Worm (Caenorhabditis elegans) whole organism, mixed stage, embryonic: ENCODE data around the gene C18H7.6.

ENCODE experiments used
- M03D4.4 ChIP-seq: sonication (generic microtip); optimal IDR thresholded peaks from 2 replicates; lab custom pipeline; 2017; ENCODE audit warnings: mild to moderate bottlenecking, missing genetic modification characterization, missing compliant biosample characterization
- bed-3 ChIP-seq: fragments of 200-800 bp; sonication (Bioruptor generic); optimal IDR thresholded peaks from 3 replicates; lab custom pipeline; 2018; ENCODE audit warnings: mild to moderate bottlenecking, missing genetic modification characterization, moderate library complexity, missing compliant biosample characterization
- blmp-1 ChIP-seq: fragments of 150-350 bp; optimal IDR thresholded peaks from 2 replicates; lab custom pipeline; 2014; ENCODE audit warnings: missing biosample characterization, missing genetic modification characterization
- ceh-39 ChIP-seq: fragments of 150-350 bp; optimal IDR thresholded peaks from 2 replicates; lab custom pipeline; 2014; ENCODE audit warnings: missing biosample characterization, missing genetic modification characterization
- ces-1 ChIP-seq: fragments of 150-350 bp; optimal IDR thresholded peaks from 2 replicates; lab custom pipeline; 2014; ENCODE audit warnings: missing biosample characterization, missing genetic modification reagents, missing genetic modification characterization
- cnd-1 ChIP-seq: fragments of 200-800 bp; sonication (Bioruptor generic); optimal IDR thresholded peaks from 2 replicates; lab custom pipeline; 2018; ENCODE audit warnings: mild to moderate bottlenecking, missing genetic modification characterization, missing compliant biosample characterization
- drap-1 ChIP-seq: fragments of 200-800 bp; sonication (Bioruptor generic); optimal IDR thresholded peaks from 3 replicates; lab custom pipeline; 2018; ENCODE audit warnings: mild to moderate bottlenecking, missing genetic modification characterization, missing compliant biosample characterization
- elt-3 ChIP-seq: fragments of 150-350 bp; optimal IDR thresholded peaks from 2 replicates; lab custom pipeline; 2014; ENCODE audit warnings: missing biosample characterization, missing genetic modification characterization
- flh-1 ChIP-seq: fragments of 200-800 bp; sonication (Bioruptor generic); optimal IDR thresholded peaks from 2 replicates; lab custom pipeline; 2018; ENCODE audit warnings: mild to moderate bottlenecking, missing genetic modification characterization, moderate library complexity, missing compliant biosample characterization
- ham-2 ChIP-seq: fragments of 200-800 bp; sonication (Bioruptor generic); optimal IDR thresholded peaks from 2 replicates; lab custom pipeline; 2018; ENCODE audit warnings: mild to moderate bottlenecking, missing genetic modification characterization, missing compliant biosample characterization
- hlh-1 ChIP-seq: fragments of 150-350 bp; optimal IDR thresholded peaks from 2 replicates; lab custom pipeline; 2014; ENCODE audit warnings: missing biosample characterization, missing genetic modification reagents, missing genetic modification characterization
- lin-13 ChIP-seq: fragments of 150-350 bp; optimal IDR thresholded peaks from 2 replicates; lab custom pipeline; 2014; ENCODE audit warnings: missing biosample characterization, missing genetic modification characterization
- lin-32 ChIP-seq: fragments of 200-800 bp; sonication (Bioruptor generic); optimal IDR thresholded peaks from 2 replicates; lab custom pipeline; 2018; ENCODE audit warnings: mild to moderate bottlenecking, missing genetic modification characterization, missing compliant biosample characterization
- lsy-2 ChIP-seq: fragments of 150-350 bp; optimal IDR thresholded peaks from 2 replicates; lab custom pipeline; 2014; ENCODE audit warnings: missing biosample characterization, missing genetic modification characterization
- mab-5 ChIP-seq: fragments of 150-350 bp; optimal IDR thresholded peaks from 2 replicates; lab custom pipeline; 2014; ENCODE audit warnings: missing biosample characterization, missing genetic modification characterization
- mep-1 ChIP-seq: fragments of 150-350 bp; optimal IDR thresholded peaks from 2 replicates; lab custom pipeline; 2017; ENCODE audit warnings: missing biosample characterization, missing genetic modification reagents, missing genetic modification characterization, inconsistent platforms
- mls-2 ChIP-seq: sonication (generic microtip); optimal IDR thresholded peaks from 2 replicates; lab custom pipeline; 2016; ENCODE audit warnings: mild to moderate bottlenecking, missing genetic modification characterization, moderate library complexity, missing compliant biosample characterization
- nhr-12 ChIP-seq: fragments of 150-350 bp; optimal IDR thresholded peaks from 2 replicates; lab custom pipeline; 2014; ENCODE audit warnings: missing biosample characterization, missing genetic modification characterization
- nhr-2 ChIP-seq: fragments of 150-350 bp; optimal IDR thresholded peaks from 2 replicates; lab custom pipeline; 2014; ENCODE audit warnings: missing biosample characterization, missing genetic modification characterization
- nhr-237 ChIP-seq: fragments of 150-350 bp; optimal IDR thresholded peaks from 2 replicates; lab custom pipeline; 2014; ENCODE audit warnings: missing biosample characterization, missing genetic modification characterization
- nhr-76 ChIP-seq: sonication (generic microtip); optimal IDR thresholded peaks from 2 replicates; lab custom pipeline; 2017; ENCODE audit warnings: missing biosample characterization, missing genetic modification characterization
- pha-4 ChIP-seq: fragments of 150-350 bp; optimal IDR thresholded peaks from 2 replicates; lab custom pipeline; 2018; ENCODE audit warnings: missing biosample characterization, missing genetic modification reagents, missing genetic modification characterization
- sem-2 ChIP-seq: fragments of 200-800 bp; sonication (Bioruptor generic); optimal IDR thresholded peaks from 2 replicates; lab custom pipeline; 2018; ENCODE audit warnings: mild to moderate bottlenecking, missing genetic modification characterization, missing compliant biosample characterization
- snpc-4 ChIP-seq: fragments of 150-350 bp; optimal IDR thresholded peaks from 2 replicates; lab custom pipeline; 2014; ENCODE audit warnings: missing biosample characterization, missing genetic modification characterization
- sptf-1 ChIP-seq: sonication (generic microtip); optimal IDR thresholded peaks from 2 replicates; lab custom pipeline; 2017; ENCODE audit warnings: mild to moderate bottlenecking, missing genetic modification characterization, moderate library complexity, missing compliant biosample characterization
- tbx-8 ChIP-seq: fragments of 200-800 bp; sonication (Bioruptor generic); optimal IDR thresholded peaks from 2 replicates; lab custom pipeline; 2018; ENCODE audit warnings: mild to moderate bottlenecking, missing genetic modification characterization, moderate library complexity, missing compliant biosample characterization
- unc-39 ChIP-seq: fragments of 150-350 bp; optimal IDR thresholded peaks from 2 replicates; lab custom pipeline; 2014; ENCODE audit warnings: missing biosample characterization, missing genetic modification characterization
- unc-62 ChIP-seq: fragments of 150-350 bp; optimal IDR thresholded peaks from 2 replicates; lab custom pipeline; 2014; ENCODE audit warnings: missing biosample characterization, missing genetic modification reagents, missing genetic modification characterization
- zip-8 ChIP-seq: fragments of 150-350 bp; optimal IDR thresholded peaks from 2 replicates; lab custom pipeline; 2014; ENCODE audit warnings: missing biosample characterization, missing genetic modification characterization
- ztf-11 ChIP-seq: fragments of 150-350 bp; optimal IDR thresholded peaks from 2 replicates; lab custom pipeline; 2014; ENCODE audit warnings: missing biosample characterization, missing genetic modification characterization

The C18H7.6 gene

ce11 chrIV:592382-592781, at the start of gene C18H7.6:
Gene C18H7.6 (minus strand): TSS chrIV:592485.
- TF ChIP-seq ham-2 (GFP tag; lab: Kevin White, UChicago): no peak

ce11 chrIV:639167-639566, 46.9 kb upstream of the C18H7.6 start:
- no peak for TF ChIP-seq snpc-4 (tag; lab: Kevin White, UChicago)
- no peak for TF ChIP-seq mls-2 (tag; lab: Kevin White, UChicago)
- no peak for TF ChIP-seq flh-1 (GFP tag; lab: Kevin White, UChicago)
- TF ChIP-seq nhr-2 (tag; lab: Kevin White, UChicago): no peak
- no peak for TF ChIP-seq unc-62 (GFP tag; lab: Kevin White, UChicago)
- TF ChIP-seq nhr-12 (tag; lab: Kevin White, UChicago): no peak
- no peak for TF ChIP-seq ces-1 (GFP tag; lab: Kevin White, UChicago)
- no peak for TF ChIP-seq nhr-76 (tag; lab: Kevin White, UChicago)
- TF ChIP-seq unc-39 (tag; lab: Kevin White, UChicago): no peak
- TF ChIP-seq bed-3 (GFP tag; lab: Kevin White, UChicago): no peak
- TF ChIP-seq mab-5 (tag; lab: Kevin White, UChicago): no peak
- TF ChIP-seq pha-4 (tag; lab: Kevin White, UChicago): no peak
- TF ChIP-seq tbx-8 (GFP tag; lab: Kevin White, UChicago): no peak
- TF ChIP-seq sem-2 (GFP tag; lab: Kevin White, UChicago): no peak
- no peak for TF ChIP-seq M03D4.4
- no peak for TF ChIP-seq ztf-11 (tag; lab: Kevin White, UChicago)
- no peak for TF ChIP-seq lin-13 (tag; lab: Kevin White, UChicago)

ce11 chrIV:633565-633964, 41.3 kb upstream of the C18H7.6 start:
- TF ChIP-seq nhr-76 (tag; lab: Kevin White, UChicago) (no peak), ham-2 (GFP tag; lab: Kevin White, UChicago) (no peak), blmp-1 (tag; lab: Kevin White, UChicago) (no peak), pha-4 (tag; lab: Kevin White, UChicago) (no peak), unc-62 (GFP tag; lab: Kevin White, UChicago) (no peak), snpc-4 (tag; lab: Kevin White, UChicago) (no peak), elt-3 (tag; lab: Kevin White, UChicago) (no peak), zip-8 (no peak), flh-1 (GFP tag; lab: Kevin White, UChicago) (no peak), ceh-39 (tag; lab: Kevin White, UChicago) (no peak)
- TF ChIP-seq, all 35 proteins: peak for 0

- TF ChIP-seq drap-1 (no peak), unc-39 (tag; lab: Kevin White, UChicago) (no peak), cnd-1 (no peak), pha-4 (tag; lab: Kevin White, UChicago) (no peak), snpc-4 (tag; lab: Kevin White, UChicago) (no peak), nhr-12 (tag; lab: Kevin White, UChicago) (no peak)
Measured at ce11 chrIV:631869-632268, 39.6 kb upstream of the C18H7.6 start.

- TF ChIP-seq nhr-2 (tag; lab: Kevin White, UChicago) (no peak), ces-1 (GFP tag; lab: Kevin White, UChicago) (no peak), mep-1 (tag; lab: Kevin White, UChicago) (no peak), unc-39 (tag; lab: Kevin White, UChicago) (no peak), bed-3 (GFP tag; lab: Kevin White, UChicago) (no peak), ztf-11 (tag; lab: Kevin White, UChicago) (no peak), zip-8 (no peak), hlh-1 (tag; lab: Kevin White, UChicago) (no peak), pha-4 (tag; lab: Kevin White, UChicago) (no peak), mab-5 (tag; lab: Kevin White, UChicago) (no peak), snpc-4 (tag; lab: Kevin White, UChicago) (no peak)
- TF ChIP-seq, all 35 proteins: peak for 0
Measured at ce11 chrIV:630598-630997, 38.3 kb upstream of the C18H7.6 start.

ce11 chrIV:627237-627636, 35.0 kb upstream of the C18H7.6 start, which contains the start of gene nhr-76:
Gene nhr-76 (plus strand): TSS chrIV:627537.
- TF ChIP-seq sptf-1 (tag; lab: Kevin White, UChicago) (no peak), tbx-8 (GFP tag; lab: Kevin White, UChicago) (no peak), unc-62 (GFP tag; lab: Kevin White, UChicago) (no peak), lin-32 (GFP tag; lab: Kevin White, UChicago) (no peak), mep-1 (tag; lab: Kevin White, UChicago) (no peak), cnd-1 (no peak), ham-2 (GFP tag; lab: Kevin White, UChicago) (no peak), nhr-237 (tag; lab: Kevin White, UChicago) (no peak), elt-3 (tag; lab: Kevin White, UChicago) (no peak), lsy-2 (tag; lab: Kevin White, UChicago) (no peak), flh-1 (GFP tag; lab: Kevin White, UChicago) (no peak), ztf-11 (tag; lab: Kevin White, UChicago) (no peak), sem-2 (GFP tag; lab: Kevin White, UChicago) (no peak)
